Fruit fly (Drosophila melanogaster) whole organism, embryonic: ENCODE measurements around the gene CG45002.

Source experiments
- Awh ChIP-seq: fragments of 200-800 bp; sonication (Bioruptor generic); IDR thresholded peaks from 2 replicates; pipeline ENCODE4, ENCODE4 v1.3.6; 2022; ENCODE audit warnings: missing biosample characterization, missing genetic modification characterization
- CG11093 ChIP-seq: fragments of 200-800 bp; sonication (Bioruptor generic); IDR thresholded peaks from 3 replicates; pipeline ENCODE4 v1.3.6; 2022; ENCODE audit warnings: missing biosample characterization, missing genetic modification characterization
- CG11504 ChIP-seq: fragments of 200-800 bp; sonication (Bioruptor generic); optimal IDR thresholded peaks from 3 replicates; lab custom pipeline; 2019; ENCODE audit warnings: missing biosample characterization, mild to moderate bottlenecking, missing genetic modification characterization, moderate library complexity
- CG12071 ChIP-seq: fragments of 200-800 bp; sonication (Bioruptor generic); optimal IDR thresholded peaks from 3 replicates; lab custom pipeline; 2018; ENCODE audit warnings: missing biosample characterization, mild to moderate bottlenecking, missing genetic modification characterization
- CG1233 ChIP-seq: fragments of 200-800 bp; sonication (Bioruptor generic); optimal IDR thresholded peaks from 4 replicates; lab custom pipeline; 2018; ENCODE audit warnings: missing biosample characterization, mild to moderate bottlenecking, missing genetic modification characterization
- CG14860 ChIP-seq: fragments of 200-800 bp; sonication (Bioruptor generic); IDR thresholded peaks from 3 replicates; pipeline ENCODE4 v1.3.6; 2022; ENCODE audit warnings: missing biosample characterization, missing genetic modification characterization; ENCODE audit not compliant: partially characterized antibody
- CG17912 ChIP-seq: fragments of 200-800 bp; sonication (Bioruptor generic); optimal IDR thresholded peaks from 2 replicates; lab custom pipeline; 2018; ENCODE audit warnings: missing biosample characterization, mild to moderate bottlenecking, missing genetic modification characterization
- CG18011 ChIP-seq: fragments of 200-800 bp; sonication (Bioruptor generic); optimal IDR thresholded peaks from 2 replicates; lab custom pipeline; 2017; ENCODE audit warnings: missing biosample characterization, missing genetic modification characterization, mild to moderate bottlenecking, moderate library complexity, missing genotype
- CG2199 ChIP-seq: fragments of 200-800 bp; sonication (Bioruptor generic); IDR thresholded peaks from 3 replicates; pipeline ENCODE4 v1.3.6; 2022; ENCODE audit warnings: missing biosample characterization, missing genetic modification characterization
- CG2712 ChIP-seq: fragments of 200-800 bp; optimal IDR thresholded peaks from 3 replicates; lab custom pipeline; 2019; ENCODE audit warnings: missing biosample characterization, mild to moderate bottlenecking, missing genetic modification characterization, moderate library complexity
- CG31365 ChIP-seq: fragments of 200-800 bp; sonication (Bioruptor generic); optimal IDR thresholded peaks from 2 replicates; lab custom pipeline; 2018; ENCODE audit warnings: missing biosample characterization, mild to moderate bottlenecking, missing genetic modification characterization
- CG33557 ChIP-seq: fragments of 200-800 bp; sonication (Bioruptor generic); optimal IDR thresholded peaks from 2 replicates; lab custom pipeline; 2019; ENCODE audit warnings: missing biosample characterization, mild to moderate bottlenecking, missing genetic modification characterization, moderate library complexity
- CG43689 ChIP-seq: fragments of 200-800 bp; sonication (Bioruptor generic); IDR thresholded peaks from 2 replicates; pipeline ENCODE4 v1.3.6; 2022; ENCODE audit warnings: missing biosample characterization, missing genetic modification characterization
- CG6175 ChIP-seq: fragments of 200-800 bp; sonication (Bioruptor generic); IDR thresholded peaks from 3 replicates; pipeline ENCODE4 v1.3.6; 2022; ENCODE audit warnings: missing biosample characterization, missing genetic modification characterization
- CG6254 ChIP-seq: fragments of 200-800 bp; sonication (Bioruptor generic); optimal IDR thresholded peaks from 3 replicates; lab custom pipeline; 2017; ENCODE audit warnings: mild to moderate bottlenecking, missing biosample characterization, missing genetic modification reagents, missing genetic modification characterization
- CG7357 ChIP-seq: fragments of 200-800 bp; sonication (Bioruptor generic); IDR thresholded peaks from 3 replicates; pipeline ENCODE4 v1.3.6; 2022; ENCODE audit warnings: missing biosample characterization, missing genetic modification characterization
- CG7839 ChIP-seq: fragments of 200-800 bp; sonication (Bioruptor generic); optimal IDR thresholded peaks from 3 replicates; lab custom pipeline; 2018; ENCODE audit warnings: missing biosample characterization, mild to moderate bottlenecking, missing genetic modification characterization, moderate library complexity
- CG8765 ChIP-seq: fragments of 200-800 bp; sonication (Bioruptor generic); IDR thresholded peaks from 2 replicates; pipeline ENCODE4 v1.3.6; 2022; ENCODE audit warnings: missing biosample characterization, missing genetic modification characterization
- CG8944 ChIP-seq: fragments of 200-800 bp; sonication (Bioruptor generic); optimal IDR thresholded peaks from 3 replicates; lab custom pipeline; 2016; ENCODE audit warnings: missing biosample characterization, missing genetic modification characterization
- H15 ChIP-seq: fragments of 200-800 bp; sonication (Bioruptor generic); IDR thresholded peaks from 3 replicates; pipeline ENCODE4 v1.3.6; 2022; ENCODE audit warnings: missing biosample characterization, missing genetic modification characterization
- HLHmδ ChIP-seq: fragments of 200-800 bp; sonication (Bioruptor generic); optimal IDR thresholded peaks from 2 replicates; lab custom pipeline; 2018; ENCODE audit warnings: missing biosample characterization, mild to moderate bottlenecking, missing genetic modification characterization, moderate library complexity
- HmgZ ChIP-seq: fragments of 200-800 bp; sonication (Bioruptor generic); optimal IDR thresholded peaks from 2 replicates; lab custom pipeline; 2018; ENCODE audit warnings: missing biosample characterization, mild to moderate bottlenecking, missing genetic modification characterization
- Hmx ChIP-seq: fragments of 200-800 bp; sonication (Bioruptor generic); optimal IDR thresholded peaks from 2 replicates; lab custom pipeline; 2016; ENCODE audit warnings: missing biosample characterization, missing genetic modification characterization
- Med ChIP-seq: fragments of 200-800 bp; sonication (Bioruptor generic); peaks from one replicate; lab custom pipeline; 2016; ENCODE audit warnings: missing biosample characterization, missing genetic modification characterization, mild to moderate bottlenecking, inconsistent platforms, moderate library complexity
- Mrtf ChIP-seq: fragments of 200-800 bp; sonication (Bioruptor generic); IDR thresholded peaks from 3 replicates; pipeline ENCODE4 v1.3.6; 2022; ENCODE audit warnings: missing biosample characterization, missing genetic modification characterization
- Oaz ChIP-seq: fragments of 200-800 bp; sonication (Bioruptor generic); IDR thresholded peaks from 2 replicates; pipeline ENCODE4 v1.3.6; 2022; ENCODE audit warnings: missing biosample characterization, missing genetic modification characterization
- Oli ChIP-seq: fragments of 200-800 bp; sonication (Bioruptor generic); optimal IDR thresholded peaks from 2 replicates; lab custom pipeline; 2018; ENCODE audit warnings: missing biosample characterization, mild to moderate bottlenecking, missing genetic modification characterization, moderate library complexity
- Ssrp ChIP-seq: fragments of 200-800 bp; sonication (Bioruptor generic); optimal IDR thresholded peaks from 2 replicates; lab custom pipeline; 2018; ENCODE audit warnings: missing biosample characterization, mild to moderate bottlenecking, missing genetic modification characterization, moderate library complexity
- Trl ChIP-seq, 3 experiments: fragments of >200 bp in 2 of 3; fragments of 200-800 bp in 1 of 3; sonication (Bioruptor generic) in 1 of 3; optimal IDR thresholded peaks; 2 replicates in 1 of 3; 3 replicates in 2 of 3; lab custom pipeline; 2016 to 2017; ENCODE audit warnings: missing biosample characterization in 1 of 3, missing genetic modification characterization in 1 of 3
- bigmax ChIP-seq: fragments of 200-800 bp; sonication (Bioruptor generic); optimal IDR thresholded peaks from 2 replicates; lab custom pipeline; 2018; ENCODE audit warnings: missing biosample characterization, mild to moderate bottlenecking, missing genetic modification characterization
- bsh ChIP-seq, 2 experiments: fragments of 200-800 bp; sonication (Bioruptor generic); optimal IDR thresholded peaks; 2 replicates each; lab custom pipeline; 2017 to 2018; ENCODE audit warnings: mild to moderate bottlenecking in 2 of 2, missing biosample characterization in 2 of 2, missing genetic modification characterization in 2 of 2, moderate library complexity in 1 of 2
- chm ChIP-seq: fragments of 200-800 bp; sonication (Bioruptor generic); IDR thresholded peaks from 2 replicates; pipeline ENCODE4 v1.3.6; 2022; ENCODE audit warnings: missing biosample characterization, missing genetic modification characterization
- crc ChIP-seq: fragments of 200-800 bp; sonication (Bioruptor generic); optimal IDR thresholded peaks from 2 replicates; lab custom pipeline; 2016; ENCODE audit warnings: missing biosample characterization, missing genetic modification characterization
- croc ChIP-seq: fragments of 200-800 bp; sonication (Bioruptor generic); conservative IDR thresholded peaks from 3 replicates; pipeline ENCODE4 v1.3.6; 2022; ENCODE audit warnings: missing biosample characterization, missing genetic modification characterization
- fd102C ChIP-seq: fragments of 200-800 bp; sonication (Bioruptor generic); optimal IDR thresholded peaks from 2 replicates; lab custom pipeline; 2018; ENCODE audit warnings: missing biosample characterization, mild to moderate bottlenecking, missing genetic modification characterization, moderate library complexity
- fu2 ChIP-seq: fragments of 200-800 bp; sonication (Bioruptor generic); optimal IDR thresholded peaks from 2 replicates; lab custom pipeline; 2016; ENCODE audit warnings: missing biosample characterization, missing genetic modification characterization
- ham ChIP-seq: fragments of 200-800 bp; sonication (Bioruptor generic); IDR thresholded peaks from 2 replicates; pipeline ENCODE4 v1.3.6; 2022; ENCODE audit warnings: missing biosample characterization, missing genetic modification characterization
- inv ChIP-seq: fragments of 200-800 bp; sonication (Bioruptor generic); IDR thresholded peaks from 2 replicates; pipeline ENCODE4 v1.3.6; 2022; ENCODE audit warnings: missing biosample characterization, missing genetic modification characterization; ENCODE audit not compliant: partially characterized antibody
- nau ChIP-seq: fragments of 200-800 bp; sonication (Bioruptor generic); optimal IDR thresholded peaks from 3 replicates; lab custom pipeline; 2017; ENCODE audit warnings: missing biosample characterization, mild to moderate bottlenecking, missing genetic modification characterization, missing genetic modification reagents
- org-1 ChIP-seq: fragments of 200-800 bp; sonication (Bioruptor generic); optimal IDR thresholded peaks from 2 replicates; lab custom pipeline; 2017; ENCODE audit warnings: missing biosample characterization, missing genetic modification characterization
- pan ChIP-seq, 4 experiments: fragments of >200 bp in 3 of 4; fragments of 200-800 bp in 1 of 4; sonication (Bioruptor generic) in 1 of 4; optimal IDR thresholded peaks in 3 of 4; IDR thresholded peaks in 1 of 4; 2 replicates each; pipeline versions ENCODE4 v1.3.6 to Lab custom; 2017 to 2022; ENCODE audit warnings: missing biosample characterization in 2 of 4, missing genetic modification characterization in 2 of 4, mixed read lengths in 1 of 4
- pfk ChIP-seq: fragments of 200-800 bp; sonication (Bioruptor generic); optimal IDR thresholded peaks from 2 replicates; lab custom pipeline; 2018; ENCODE audit warnings: missing biosample characterization, mild to moderate bottlenecking, missing genetic modification characterization, moderate library complexity
- sens-2 ChIP-seq: fragments of 200-800 bp; sonication (Bioruptor generic); IDR thresholded peaks from 2 replicates; pipeline ENCODE4 v1.3.6; 2022; ENCODE audit warnings: missing biosample characterization, missing genetic modification characterization
- sna ChIP-seq: fragments of 200-800 bp; sonication (Bioruptor generic); IDR thresholded peaks from 2 replicates; pipeline ENCODE4 v1.3.6; 2022; ENCODE audit warnings: missing biosample characterization, missing genetic modification characterization; ENCODE audit not compliant: partially characterized antibody
- stwl ChIP-seq: fragments of 200-800 bp; sonication (Bioruptor generic); optimal IDR thresholded peaks from 3 replicates; lab custom pipeline; 2018; ENCODE audit warnings: missing biosample characterization, mild to moderate bottlenecking, missing genetic modification characterization, moderate library complexity
- usp ChIP-seq: fragments of >200 bp; optimal IDR thresholded peaks from 2 replicates; lab custom pipeline; 2017; ENCODE audit warnings: missing biosample characterization, missing genetic modification characterization
- wdn ChIP-seq: fragments of 200-800 bp; sonication (Bioruptor generic); IDR thresholded peaks from 2 replicates; pipeline ENCODE4 v1.3.6; 2022; ENCODE audit warnings: missing biosample characterization, missing genetic modification characterization

Gene CG45002

DNA sequence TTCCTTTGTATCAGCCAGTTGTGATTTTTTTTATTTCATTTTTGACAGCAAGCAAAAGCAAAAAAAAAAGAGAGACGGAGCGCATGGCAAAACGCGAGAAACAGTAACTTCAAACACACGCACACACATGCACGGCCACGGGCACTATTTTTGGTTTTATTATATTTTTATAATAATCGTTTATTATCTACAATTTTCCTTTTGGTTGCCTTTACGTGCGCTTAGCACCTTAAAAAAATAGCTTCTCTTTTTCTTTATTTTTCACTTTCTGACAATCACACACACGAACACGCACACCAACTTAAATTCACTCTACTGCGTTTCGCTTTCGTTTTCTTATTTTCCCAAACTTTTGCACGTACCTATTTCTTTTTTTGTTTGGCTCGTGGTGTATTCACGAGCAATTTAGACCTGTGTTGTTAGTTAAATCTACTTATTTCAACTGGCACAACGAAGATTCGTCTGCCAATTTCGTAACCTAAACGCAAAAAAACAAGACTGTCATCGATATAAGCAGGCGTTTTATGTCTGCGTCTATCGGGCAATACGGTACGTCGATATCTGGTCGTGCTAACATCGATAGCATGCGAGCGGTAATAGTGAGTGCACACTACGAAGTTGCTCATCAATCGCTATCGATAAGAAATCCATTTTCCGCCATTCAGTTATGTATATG, 98.2 kb downstream of the CG45002 start, which contains the start of gene Ubr1 (continued):
- TF ChIP-seq Trl (optimal IDR thresholded peaks at IDR 0.05; lab: Kevin White, UChicago) (peak in 1 of 2 experiments; percentile 9), Trl (GFP tag; optimal IDR thresholded peaks at IDR 0.05; lab: Kevin White, UChicago) (no peak), Med (GFP tag; lab: Kevin White, UChicago) (peak; percentile 89), fu2 (GFP tag; lab: Kevin White, UChicago) (no peak), crc (GFP tag; lab: Kevin White, UChicago) (no peak), pan (optimal IDR thresholded peaks at IDR 0.05; lab: Kevin White, UChicago) (no peak), pan (GFP tag; optimal IDR thresholded peaks at IDR 0.05 in 1 of 2, IDR thresholded peaks at IDR 0.05 in 1 of 2) (no peak), chm (GFP tag; lab: Robert Waterston, UW) (no peak), ham (GFP tag; lab: Robert Waterston, UW) (no peak), CG8944 (GFP tag; lab: Kevin White, UChicago) (no peak), CG14860 (GFP tag; lab: Robert Waterston, UW) (peak; percentile 96), stwl (tag; lab: Kevin White, UChicago) (peak; percentile 97), CG11504 (no peak)
- TF ChIP-seq, all 482 proteins: peak for 143

- no peak for TF ChIP-seq Mrtf (GFP tag; lab: Robert Waterston, UW)
- TF ChIP-seq HLHmδ (GFP tag; lab: Kevin White, UChicago): peak; percentile 75
- TF ChIP-seq CG43689 (GFP tag; lab: Robert Waterston, UW): no peak
- peak; percentile 60 for TF ChIP-seq CG6254 (GFP tag; lab: Kevin White, UChicago)
- peak; percentile 87 for TF ChIP-seq CG2199 (GFP tag; lab: Robert Waterston, UW)
- TF ChIP-seq Ssrp (tag; lab: Kevin White, UChicago): no peak
- no peak for TF ChIP-seq HmgZ
- TF ChIP-seq CG8765 (GFP tag; lab: Robert Waterston, UW): no peak; the same call in 1 of the 2 replicates
- TF ChIP-seq inv (GFP tag; lab: Robert Waterston, UW): no peak
- no peak for TF ChIP-seq pfk (GFP tag; lab: Kevin White, UChicago)
- no peak for TF ChIP-seq usp
- TF ChIP-seq sens-2 (GFP tag; lab: Robert Waterston, UW): peak; percentile 26; the same call in 1 of the 2 replicates
- TF ChIP-seq fd102C: no peak
- TF ChIP-seq CG6175: no peak
- TF ChIP-seq CG18011 (GFP tag; lab: Kevin White, UChicago): no peak
- no peak for TF ChIP-seq CG11093 (GFP tag; lab: Robert Waterston, UW)
- TF ChIP-seq croc (GFP tag; lab: Robert Waterston, UW): peak; percentile 48; the same call in 1 of the 3 replicates
- TF ChIP-seq CG2712 (tag; lab: Kevin White, UChicago): peak; percentile 67
- peak; percentile 0 for TF ChIP-seq Oli (tag; lab: Kevin White, UChicago)
- TF ChIP-seq org-1 (GFP tag; lab: Kevin White, UChicago): no peak
- peak; percentile 25; the same call in 1 of the 2 replicates for TF ChIP-seq Awh (GFP tag; lab: Robert Waterston, UW)
- TF ChIP-seq Oaz: no peak
- no peak for TF ChIP-seq Hmx (GFP tag; lab: Kevin White, UChicago)
- TF ChIP-seq bsh (GFP tag; optimal IDR thresholded peaks at IDR 0.05; lab: Kevin White, UChicago): peak in 1 of 2 experiments; percentile 43
- no peak for TF ChIP-seq CG12071 (GFP tag; lab: Kevin White, UChicago)
- TF ChIP-seq CG7839 (tag; lab: Kevin White, UChicago): no peak
- TF ChIP-seq CG33557 (GFP tag; lab: Kevin White, UChicago): peak; percentile 67
- 0 out of 3 replicates have a peak, but pooled peaks have one; percentile 26 for TF ChIP-seq H15 (GFP tag; lab: Robert Waterston, UW)
- TF ChIP-seq bigmax (GFP tag; lab: Kevin White, UChicago): no peak
- no peak for TF ChIP-seq CG31365 (tag; lab: Kevin White, UChicago)
- 0 out of 3 replicates have a peak, but pooled peaks have one; percentile 18 for TF ChIP-seq CG7357 (GFP tag; lab: Robert Waterston, UW)
- peak; percentile 87 for TF ChIP-seq Med (GFP tag; lab: Kevin White, UChicago)
- TF ChIP-seq wdn (GFP tag; lab: Robert Waterston, UW): no peak
- TF ChIP-seq CG17912: no peak
- peak; percentile 39 for TF ChIP-seq CG1233 (GFP tag; lab: Kevin White, UChicago)
- TF ChIP-seq sna (GFP tag; lab: Robert Waterston, UW): no peak
- TF ChIP-seq nau: no peak
Measured at dm6 chrX:16967415-16967814, 99.1 kb downstream of the CG45002 start.
